Worm (Caenorhabditis elegans): ENCODE results near the gene his-41.

ce11 chrV:9503152-9503817, 42.1 kb upstream of the his-41 start:
- TF ChIP-seq unc-39 (tag; optimal IDR thresholded peaks at IDR 0.05) (no peak), snpc-4 (tag; optimal IDR thresholded peaks at IDR 0.05) (no peak), unc-62 (GFP tag; optimal IDR thresholded peaks at IDR 0.05) (no peak), ces-1 (GFP tag; optimal IDR thresholded peaks at IDR 0.05) (peak; percentile 67), mab-5 (tag; optimal IDR thresholded peaks at IDR 0.05) (no peak), lin-13 (tag; optimal IDR thresholded peaks at IDR 0.05) (peak; percentile 31), elt-3 (tag; optimal IDR thresholded peaks at IDR 0.05) (no peak), lin-32 (GFP tag; optimal IDR thresholded peaks at IDR 0.05) (peak; percentile 87), lsy-2 (tag; optimal IDR thresholded peaks at IDR 0.05) (no peak), flh-1 (GFP tag; optimal IDR thresholded peaks at IDR 0.05) (peak; percentile 68), elt-1 (tag; optimal IDR thresholded peaks at IDR 0.05; ENCODE audit: borderline replicate concordance, insufficient read depth) (no peak), pha-4 (tag; optimal IDR thresholded peaks at IDR 0.05) (no peak)

Data from whole organism, mixed stage, embryonic.